Worm (Caenorhabditis elegans) whole organism, L3 larva: ENCODE data around the gene lipl-2.

Experiments
- R02D3.7 ChIP-seq: fragments of 150-350 bp; optimal IDR thresholded peaks from 2 replicates; lab custom pipeline; 2014; ENCODE audit warnings: missing biosample characterization, missing genetic modification characterization
- ZK546.5 ChIP-seq: sonication (generic microtip); optimal IDR thresholded peaks from 2 replicates; lab custom pipeline; 2017; ENCODE audit warnings: missing biosample characterization, missing genetic modification characterization
- aly-2 ChIP-seq: fragments of 150-350 bp; optimal IDR thresholded peaks from 2 replicates; lab custom pipeline; 2014; ENCODE audit warnings: missing biosample characterization, missing genetic modification characterization
- ceh-16 ChIP-seq: sonication (generic microtip); optimal IDR thresholded peaks from 2 replicates; lab custom pipeline; 2017; ENCODE audit warnings: missing biosample characterization, missing genetic modification characterization
- ceh-28 ChIP-seq: fragments of 150-350 bp; optimal IDR thresholded peaks from 2 replicates; lab custom pipeline; 2014; ENCODE audit warnings: missing biosample characterization, missing genetic modification reagents, missing genetic modification characterization
- ceh-82 ChIP-seq: fragments of 150-350 bp; optimal IDR thresholded peaks from 2 replicates; lab custom pipeline; 2014; ENCODE audit warnings: missing biosample characterization, missing genetic modification characterization
- ceh-9 ChIP-seq: sonication (generic microtip); optimal IDR thresholded peaks from 2 replicates; lab custom pipeline; 2018; ENCODE audit warnings: missing biosample characterization, missing genetic modification characterization
- daf-12 ChIP-seq: fragments of 150-350 bp; optimal IDR thresholded peaks from 2 replicates; lab custom pipeline; 2014; ENCODE audit warnings: missing biosample characterization, missing genetic modification reagents, missing genetic modification characterization
- egl-27 ChIP-seq: sonication (generic microtip); optimal IDR thresholded peaks from 4 replicates; lab custom pipeline; 2017; ENCODE audit warnings: missing biosample characterization, missing genetic modification reagents, missing genetic modification characterization
- egl-5 ChIP-seq: fragments of 150-350 bp; optimal IDR thresholded peaks from 2 replicates; lab custom pipeline; 2017; ENCODE audit warnings: missing biosample characterization, missing genetic modification reagents, missing genetic modification characterization, inconsistent platforms
- elt-2 ChIP-seq: sonication (generic microtip); optimal IDR thresholded peaks from 2 replicates; lab custom pipeline; 2016; ENCODE audit warnings: missing genetic modification reagents, mild to moderate bottlenecking, missing genetic modification characterization, missing compliant biosample characterization
- elt-3 ChIP-seq, 3 experiments: fragments of 150-350 bp in 1 of 3; sonication (generic microtip) in 2 of 3; optimal IDR thresholded peaks; 2 replicates in 2 of 3; 4 replicates in 1 of 3; lab custom pipeline; 2014 to 2017; ENCODE audit warnings: missing biosample characterization in 3 of 3, missing genetic modification characterization in 3 of 3
- eor-1 ChIP-seq, 2 experiments: fragments of 150-350 bp; optimal IDR thresholded peaks; 2 replicates each; lab custom pipeline; 2014 to 2018; ENCODE audit warnings: missing biosample characterization in 2 of 2, missing genetic modification characterization in 2 of 2
- fkh-10 ChIP-seq: sonication (generic microtip); optimal IDR thresholded peaks from 2 replicates; lab custom pipeline; 2017; ENCODE audit warnings: missing biosample characterization, missing genetic modification reagents, missing genetic modification characterization
- fkh-2 ChIP-seq: fragments of 150-350 bp; optimal IDR thresholded peaks from 2 replicates; lab custom pipeline; 2014; ENCODE audit warnings: missing biosample characterization, missing genetic modification reagents, missing genetic modification characterization
- fos-1 ChIP-seq: fragments of 150-350 bp; optimal IDR thresholded peaks from 2 replicates; lab custom pipeline; 2014; ENCODE audit warnings: missing biosample characterization, missing genetic modification characterization
- jun-1 ChIP-seq: fragments of 150-350 bp; optimal IDR thresholded peaks from 2 replicates; lab custom pipeline; 2014; ENCODE audit warnings: missing biosample characterization, missing genetic modification reagents, missing genetic modification characterization
- lin-39 ChIP-seq: fragments of 150-350 bp; optimal IDR thresholded peaks from 2 replicates; lab custom pipeline; 2018; ENCODE audit warnings: missing biosample characterization, missing genetic modification reagents, missing genetic modification characterization
- mml-1 ChIP-seq: fragments of 150-350 bp; sonication (generic microtip); optimal IDR thresholded peaks from 3 replicates; lab custom pipeline; 2014; ENCODE audit warnings: missing biosample characterization, missing genetic modification characterization
- nhr-11 ChIP-seq: fragments of 150-350 bp; optimal IDR thresholded peaks from 2 replicates; lab custom pipeline; 2014; ENCODE audit warnings: missing biosample characterization, missing genetic modification characterization
- nhr-12 ChIP-seq: fragments of 150-350 bp; optimal IDR thresholded peaks from 2 replicates; lab custom pipeline; 2014; ENCODE audit warnings: missing biosample characterization, missing genetic modification characterization
- nhr-23 ChIP-seq: fragments of 150-350 bp; optimal IDR thresholded peaks from 2 replicates; lab custom pipeline; 2014; ENCODE audit warnings: missing biosample characterization, missing genetic modification reagents, missing genetic modification characterization
- nhr-237 ChIP-seq: fragments of 150-350 bp; optimal IDR thresholded peaks from 2 replicates; lab custom pipeline; 2014; ENCODE audit warnings: missing biosample characterization, missing genetic modification characterization
- nhr-25 ChIP-seq: sonication (generic microtip); optimal IDR thresholded peaks from 2 replicates; lab custom pipeline; 2017; ENCODE audit warnings: missing biosample characterization, missing genetic modification characterization
- nhr-43 ChIP-seq: sonication (generic microtip); optimal IDR thresholded peaks from 2 replicates; lab custom pipeline; 2016; ENCODE audit warnings: mild to moderate bottlenecking, missing genetic modification characterization, missing compliant biosample characterization; ENCODE audit not compliant: poor library complexity, severe bottlenecking
- nhr-67 ChIP-seq: fragments of 150-350 bp; optimal IDR thresholded peaks from 2 replicates; lab custom pipeline; 2014; ENCODE audit warnings: missing biosample characterization, missing genetic modification characterization
- nhr-76 ChIP-seq: fragments of 150-350 bp; sonication (generic microtip); optimal IDR thresholded peaks from 5 replicates; lab custom pipeline; 2014; ENCODE audit warnings: missing biosample characterization, missing genetic modification characterization
- nhr-77 ChIP-seq: fragments of 150-350 bp; optimal IDR thresholded peaks from 2 replicates; lab custom pipeline; 2014; ENCODE audit warnings: missing biosample characterization, missing genetic modification characterization
- pha-4 ChIP-seq: fragments of 150-350 bp; optimal IDR thresholded peaks from 2 replicates; lab custom pipeline; 2014; ENCODE audit warnings: missing biosample characterization, missing genetic modification reagents, missing genetic modification characterization
- snpc-4 ChIP-seq: fragments of 150-350 bp; optimal IDR thresholded peaks from 2 replicates; lab custom pipeline; 2014; ENCODE audit warnings: missing biosample characterization, missing genetic modification characterization
- zag-1 ChIP-seq: fragments of 150-350 bp; optimal IDR thresholded peaks from 2 replicates; lab custom pipeline; 2014; ENCODE audit warnings: missing biosample characterization, missing genetic modification characterization
- ztf-11 ChIP-seq: fragments of 150-350 bp; optimal IDR thresholded peaks from 2 replicates; lab custom pipeline; 2014; ENCODE audit warnings: missing biosample characterization, missing genetic modification characterization

The lipl-2 gene

ce11 chrV:9798212-9798611 is 6.8 kb downstream of the lipl-2 start:
- TF ChIP-seq mml-1 (tag; lab: Kevin White, UChicago) (no peak), elt-3 (tag; optimal IDR thresholded peaks at IDR 0.05; lab: Kevin White, UChicago) (no peak)

DNA sequence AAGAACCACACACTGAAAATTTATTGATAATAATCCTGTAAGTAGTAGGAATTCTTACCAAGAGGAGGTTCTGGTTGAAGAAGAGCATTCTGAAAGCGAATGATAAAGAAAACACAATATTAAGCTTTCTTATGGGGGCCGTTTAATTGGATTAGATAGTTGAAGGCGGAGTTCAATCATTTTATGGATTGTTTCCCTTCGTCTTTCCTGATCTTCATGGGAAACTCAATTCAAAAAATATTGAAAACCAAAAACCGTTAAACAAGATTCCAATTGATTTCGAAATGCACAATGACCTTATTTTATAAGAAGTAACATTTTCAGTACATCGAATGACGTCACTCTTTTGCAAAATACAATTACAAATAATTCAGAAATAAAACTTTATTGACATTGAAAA is 7.7 kb downstream of the lipl-2 start, which contains the start of gene F46B6.13:
TSS of gene F46B6.13 (minus strand) at position 101 of the 400 bp plus-strand sequence.
- no peak for TF ChIP-seq fos-1 (tag; lab: Kevin White, UChicago)
- TF ChIP-seq mml-1 (tag; lab: Kevin White, UChicago): no peak
- TF ChIP-seq zag-1: no peak
- TF ChIP-seq ceh-82: no peak
- TF ChIP-seq nhr-23: no peak
- no peak for TF ChIP-seq pha-4 (tag; lab: Kevin White, UChicago)
- TF ChIP-seq nhr-25 (tag; lab: Kevin White, UChicago): no peak
- TF ChIP-seq ceh-9 (tag; lab: Kevin White, UChicago): no peak
- TF ChIP-seq jun-1 (tag; lab: Kevin White, UChicago): no peak
- TF ChIP-seq ZK546.5: no peak
- no peak for TF ChIP-seq ceh-16 (tag; lab: Kevin White, UChicago)
- no peak for TF ChIP-seq ceh-28 (tag; lab: Kevin White, UChicago)
- no peak for TF ChIP-seq aly-2
- TF ChIP-seq R02D3.7 (tag; lab: Kevin White, UChicago): no peak
- TF ChIP-seq nhr-237 (tag; lab: Kevin White, UChicago): no peak
- no peak for TF ChIP-seq fkh-10 (GFP tag; lab: Kevin White, UChicago)
- no peak for TF ChIP-seq eor-1 (tag; optimal IDR thresholded peaks at IDR 0.05; lab: Kevin White, UChicago)

DNA sequence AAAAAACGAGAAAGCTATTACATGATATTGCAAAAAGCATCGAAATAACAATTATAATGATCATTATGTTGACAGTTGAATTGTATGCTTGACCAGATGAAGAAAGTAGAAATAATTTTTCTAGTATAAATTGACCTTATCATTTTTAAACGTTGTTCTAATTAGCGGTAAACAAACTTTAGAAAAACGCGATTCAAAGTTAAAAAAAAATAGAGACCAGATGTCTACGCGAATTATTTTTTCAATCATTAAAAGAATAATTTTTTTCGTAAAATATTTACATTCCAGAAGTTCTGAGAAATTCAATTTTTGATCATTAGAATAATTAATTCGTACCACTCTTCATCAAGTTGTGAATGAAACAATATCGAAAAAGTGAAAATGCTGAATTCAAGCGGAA is 10.6 kb downstream of the lipl-2 start, which contains the start of gene F46B6.10:
TSS of gene F46B6.10 (minus strand) at position 101 of the 400 bp plus-strand sequence.
- TF ChIP-seq zag-1 (no peak), fkh-2 (tag; lab: Kevin White, UChicago) (no peak)

DNA sequence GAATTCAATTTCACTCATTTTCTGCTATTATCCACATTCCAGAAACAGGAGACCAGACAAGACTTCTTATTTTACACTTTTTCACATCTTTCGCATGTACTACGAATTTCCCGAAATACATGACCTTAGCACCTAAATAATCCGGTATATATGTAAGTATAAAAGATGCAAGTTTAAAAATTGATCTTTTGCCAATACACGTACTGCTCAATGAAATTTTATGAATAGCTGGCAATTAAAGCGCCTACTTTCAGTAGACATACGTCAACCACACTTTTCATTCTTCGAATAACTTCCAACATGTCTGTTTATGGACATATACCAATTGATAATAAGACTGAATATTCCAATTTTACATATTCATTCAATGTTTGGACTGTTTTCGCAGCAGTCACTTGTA is 11.8 kb downstream of the lipl-2 start, which contains the start of gene sru-39:
TSS of gene sru-39 (plus strand) at position 301 of the 400 bp plus-strand sequence.
- TF ChIP-seq nhr-77 (tag; lab: Kevin White, UChicago): no peak

- no peak for TF ChIP-seq nhr-67 (tag; lab: Kevin White, UChicago)
Observed at ce11 chrV:9805161-9805560, 13.8 kb downstream of the lipl-2 start, which contains the start of gene sru-37. sru-37 (plus strand) TSS chrV:9805461.

- TF ChIP-seq mml-1 (tag; lab: Kevin White, UChicago) (no peak), nhr-76 (tag; lab: Kevin White, UChicago) (no peak), lin-39 (tag; lab: Kevin White, UChicago) (no peak)
Observed at ce11 chrV:9811154-9811553, 19.8 kb downstream of the lipl-2 start, which contains the start of gene sru-29. sru-29 (plus strand) TSS chrV:9811454.

DNA sequence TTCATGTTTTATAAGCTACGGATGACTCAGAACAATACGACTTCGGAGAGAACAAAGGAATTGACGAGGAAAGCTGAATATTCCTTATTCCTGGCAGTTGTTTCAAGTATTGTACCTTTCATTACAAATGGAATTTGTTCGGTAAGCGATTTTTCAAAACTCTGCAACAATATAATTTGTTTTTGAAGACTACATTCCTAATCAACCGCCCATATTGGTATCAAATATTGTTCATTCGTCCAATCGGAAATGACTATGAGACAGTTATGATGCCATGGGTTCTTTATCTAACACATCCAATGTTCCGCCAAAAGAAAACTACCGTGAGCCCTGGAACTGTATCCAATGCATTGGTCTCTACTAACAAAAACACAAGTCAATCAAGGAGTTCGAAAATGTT is 20.8 kb downstream of the lipl-2 start:
- TF ChIP-seq ceh-82 (no peak), egl-27 (no peak), ceh-28 (tag; lab: Kevin White, UChicago) (no peak), nhr-25 (tag; lab: Kevin White, UChicago) (no peak), fkh-10 (GFP tag; lab: Kevin White, UChicago) (no peak), daf-12 (tag; lab: Kevin White, UChicago) (no peak), nhr-67 (tag; lab: Kevin White, UChicago) (no peak), nhr-43 (tag; lab: Kevin White, UChicago) (no peak), ztf-11 (tag; lab: Kevin White, UChicago) (no peak), zag-1 (no peak), nhr-12 (tag; lab: Kevin White, UChicago) (no peak)

DNA sequence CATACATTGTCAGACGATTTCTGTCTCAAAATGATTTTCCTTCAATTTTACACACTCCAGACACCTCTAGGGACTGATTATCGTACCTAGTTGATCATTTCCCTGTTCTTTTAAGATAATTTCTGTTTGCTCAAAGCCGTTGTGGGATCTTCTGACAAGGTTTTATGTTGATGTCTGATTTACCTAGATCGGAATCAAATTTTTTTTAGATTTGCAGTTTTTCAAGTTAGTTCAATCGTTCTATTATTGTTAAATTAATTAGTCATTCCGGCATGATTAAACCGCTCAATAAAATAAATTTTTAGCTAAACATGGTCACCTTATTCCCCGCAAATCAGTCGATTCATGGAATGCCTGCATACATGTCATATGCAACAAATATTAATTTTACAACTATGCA is 22.2 kb downstream of the lipl-2 start, which contains the start of gene sru-30:
TSS of gene sru-30 (plus strand) at position 301 of the 400 bp plus-strand sequence.
- no peak for TF ChIP-seq nhr-23
- no peak for TF ChIP-seq zag-1
- TF ChIP-seq elt-2 (tag; lab: Kevin White, UChicago): no peak
- TF ChIP-seq snpc-4 (tag; lab: Kevin White, UChicago): no peak
- TF ChIP-seq nhr-25 (tag; lab: Kevin White, UChicago): no peak
- no peak for TF ChIP-seq egl-27
- TF ChIP-seq egl-5 (tag; lab: Kevin White, UChicago): no peak
- TF ChIP-seq ceh-16 (tag; lab: Kevin White, UChicago): no peak
- TF ChIP-seq elt-3 (tag; optimal IDR thresholded peaks at IDR 0.05; lab: Kevin White, UChicago): no peak
- TF ChIP-seq nhr-11 (tag; lab: Kevin White, UChicago): no peak
- no peak for TF ChIP-seq nhr-76 (tag; lab: Kevin White, UChicago)
- TF ChIP-seq lin-39 (tag; lab: Kevin White, UChicago): no peak
